Fruit fly (Drosophila melanogaster) whole organism, embryonic: ENCODE results near the gene CG4133.

ENCODE experiments used
- Antp ChIP-seq: fragments of 200-800 bp; sonication (Bioruptor generic); optimal IDR thresholded peaks from 3 replicates; lab custom pipeline; 2016; ENCODE audit warnings: missing biosample characterization, missing genetic modification characterization
- CG10267 ChIP-seq: fragments of 200-800 bp; sonication (Bioruptor generic); optimal IDR thresholded peaks from 2 replicates; lab custom pipeline; 2018; ENCODE audit warnings: missing biosample characterization, mild to moderate bottlenecking, missing genetic modification characterization, moderate library complexity
- CG12299 ChIP-seq: fragments of 200-800 bp; sonication (Bioruptor generic); optimal IDR thresholded peaks from 2 replicates; lab custom pipeline; 2018; ENCODE audit warnings: missing biosample characterization, mild to moderate bottlenecking, missing genetic modification characterization
- CG12659 ChIP-seq: fragments of 200-800 bp; sonication (Bioruptor generic); optimal IDR thresholded peaks from 3 replicates; lab custom pipeline; 2017; ENCODE audit warnings: mild to moderate bottlenecking, missing biosample characterization, missing genetic modification reagents, missing genetic modification characterization
- CG12744 ChIP-seq: fragments of 200-800 bp; sonication (Bioruptor generic); optimal IDR thresholded peaks from 2 replicates; lab custom pipeline; 2016; ENCODE audit warnings: missing biosample characterization, missing genetic modification characterization
- CG13123 ChIP-seq: fragments of 200-800 bp; sonication (Bioruptor generic); optimal IDR thresholded peaks from 2 replicates; lab custom pipeline; 2016; ENCODE audit warnings: missing biosample characterization, missing genetic modification characterization
- CG13296 ChIP-seq: fragments of 200-800 bp; sonication (Bioruptor generic); optimal IDR thresholded peaks from 3 replicates; lab custom pipeline; 2018; ENCODE audit warnings: missing biosample characterization, mild to moderate bottlenecking, missing genetic modification characterization
- CG13775 ChIP-seq: fragments of 200-800 bp; sonication (Bioruptor generic); optimal IDR thresholded peaks from 3 replicates; lab custom pipeline; 2017; ENCODE audit warnings: missing biosample characterization, mild to moderate bottlenecking, missing genetic modification characterization
- CG15269 ChIP-seq: fragments of 200-800 bp; sonication (Bioruptor generic); optimal IDR thresholded peaks from 2 replicates; lab custom pipeline; 2018; ENCODE audit warnings: missing biosample characterization, mild to moderate bottlenecking, missing genetic modification characterization, moderate library complexity
- CG15514 ChIP-seq: fragments of 200-800 bp; sonication (Bioruptor generic); optimal IDR thresholded peaks from 3 replicates; lab custom pipeline; 2017; ENCODE audit warnings: missing biosample characterization, missing genetic modification characterization, mild to moderate bottlenecking, moderate library complexity, missing genetic modification reagents
- CG15696 ChIP-seq: fragments of 200-800 bp; sonication (Bioruptor generic); optimal IDR thresholded peaks from 2 replicates; lab custom pipeline; 2019; ENCODE audit warnings: missing biosample characterization, mild to moderate bottlenecking, missing genetic modification characterization, moderate library complexity
- CG17829 ChIP-seq: fragments of 200-800 bp; optimal IDR thresholded peaks from 2 replicates; lab custom pipeline; 2019; ENCODE audit warnings: missing biosample characterization, mild to moderate bottlenecking, missing genetic modification characterization, moderate library complexity
- CG18599 ChIP-seq: fragments of 200-800 bp; sonication (Bioruptor generic); optimal IDR thresholded peaks from 3 replicates; lab custom pipeline; 2017; ENCODE audit warnings: missing biosample characterization, missing genetic modification characterization, mild to moderate bottlenecking, moderate library complexity, missing genetic modification reagents
- CG18764 ChIP-seq: fragments of 200-800 bp; sonication (Bioruptor generic); optimal IDR thresholded peaks from 3 replicates; lab custom pipeline; 2016; ENCODE audit warnings: missing biosample characterization, missing genetic modification characterization
- CG31224 ChIP-seq: fragments of 200-800 bp; sonication (Bioruptor generic); IDR thresholded peaks from 2 replicates; pipeline ENCODE4 v1.3.6; 2022; ENCODE audit warnings: missing biosample characterization, missing genetic modification characterization
- CG31365 ChIP-seq: fragments of 200-800 bp; sonication (Bioruptor generic); optimal IDR thresholded peaks from 2 replicates; lab custom pipeline; 2018; ENCODE audit warnings: missing biosample characterization, mild to moderate bottlenecking, missing genetic modification characterization
- CG32532 ChIP-seq: fragments of 200-800 bp; sonication (Bioruptor generic); IDR thresholded peaks from 2 replicates; pipeline ENCODE4 v1.3.6; 2022; ENCODE audit warnings: missing biosample characterization, missing genetic modification characterization
- CG32767 ChIP-seq: fragments of 200-800 bp; sonication (Bioruptor generic); IDR thresholded peaks from 2 replicates; pipeline ENCODE4 v1.3.6; 2022; ENCODE audit warnings: missing biosample characterization, missing genetic modification characterization
- CG34224 ChIP-seq: fragments of 200-800 bp; sonication (Bioruptor generic); IDR thresholded peaks from 3 replicates; pipeline ENCODE4 v1.3.6; 2022; ENCODE audit warnings: missing biosample characterization, missing genetic modification characterization; ENCODE audit not compliant: partially characterized antibody
- CG3995 ChIP-seq: fragments of 200-800 bp; sonication (Bioruptor generic); optimal IDR thresholded peaks from 3 replicates; lab custom pipeline; 2016; ENCODE audit warnings: missing biosample characterization, missing genetic modification characterization
- CG4404 ChIP-seq: fragments of 200-800 bp; sonication (Bioruptor generic); IDR thresholded peaks from 2 replicates; pipeline ENCODE4 v1.3.6; 2022; ENCODE audit warnings: missing biosample characterization, missing genetic modification characterization
- CG4424 ChIP-seq: fragments of 200-800 bp; sonication (Bioruptor generic); optimal IDR thresholded peaks from 3 replicates; lab custom pipeline; 2016; ENCODE audit warnings: missing biosample characterization, missing genetic modification characterization
- CG7357 ChIP-seq: fragments of 200-800 bp; sonication (Bioruptor generic); IDR thresholded peaks from 3 replicates; pipeline ENCODE4 v1.3.6; 2022; ENCODE audit warnings: missing biosample characterization, missing genetic modification characterization
- CG7372 ChIP-seq: fragments of 200-800 bp; sonication (Bioruptor generic); IDR thresholded peaks from 2 replicates; pipeline ENCODE4 v1.3.6; 2022; ENCODE audit warnings: missing biosample characterization, missing genetic modification characterization
- CG9437 ChIP-seq: fragments of 200-800 bp; sonication (Bioruptor generic); optimal IDR thresholded peaks from 2 replicates; lab custom pipeline; 2018; ENCODE audit warnings: missing biosample characterization, mild to moderate bottlenecking, missing genetic modification characterization
- Doc3 ChIP-seq: fragments of 200-800 bp; sonication (Bioruptor generic); IDR thresholded peaks from 3 replicates; pipeline ENCODE4 v1.3.6; 2022; ENCODE audit warnings: missing biosample characterization, missing genetic modification characterization; ENCODE audit not compliant: partially characterized antibody
- Elba2 ChIP-seq: fragments of 200-800 bp; sonication (Bioruptor generic); optimal IDR thresholded peaks from 3 replicates; lab custom pipeline; 2016; ENCODE audit warnings: missing biosample characterization, missing genetic modification characterization
- Ets65A ChIP-seq: fragments of 200-800 bp; sonication (Bioruptor generic); peaks from one replicate; lab custom pipeline; 2016; ENCODE audit warnings: missing biosample characterization, missing genetic modification characterization
- HLH4C ChIP-seq: fragments of 200-800 bp; sonication (Bioruptor generic); IDR thresholded peaks from 3 replicates; pipeline ENCODE4 v1.3.6; 2022; ENCODE audit warnings: missing biosample characterization, missing genetic modification characterization; ENCODE audit not compliant: partially characterized antibody
- Hmx ChIP-seq: fragments of 200-800 bp; sonication (Bioruptor generic); optimal IDR thresholded peaks from 2 replicates; lab custom pipeline; 2016; ENCODE audit warnings: missing biosample characterization, missing genetic modification characterization
- Hr51 ChIP-seq, 2 experiments: fragments of 200-800 bp; sonication (Bioruptor generic); optimal IDR thresholded peaks; 2 replicates in 1 of 2; 3 replicates in 1 of 2; lab custom pipeline; 2016 to 2018; ENCODE audit warnings: missing biosample characterization in 2 of 2, missing genetic modification characterization in 2 of 2, mild to moderate bottlenecking in 1 of 2, moderate library complexity in 1 of 2
- Lim3 ChIP-seq: fragments of 200-800 bp; sonication (Bioruptor generic); IDR thresholded peaks from 2 replicates; pipeline ENCODE4 v1.3.6; 2022; ENCODE audit warnings: missing biosample characterization, missing genetic modification characterization
- Med ChIP-seq: fragments of 200-800 bp; sonication (Bioruptor generic); peaks from one replicate; lab custom pipeline; 2016; ENCODE audit warnings: missing biosample characterization, missing genetic modification characterization, mild to moderate bottlenecking, inconsistent platforms, moderate library complexity
- NC2α ChIP-seq: fragments of 200-800 bp; sonication (Bioruptor generic); optimal IDR thresholded peaks from 2 replicates; lab custom pipeline; 2016; ENCODE audit warnings: missing biosample characterization, missing genetic modification characterization
- Nf-YA ChIP-seq: fragments of 200-800 bp; sonication (Bioruptor generic); IDR thresholded peaks from 2 replicates; pipeline ENCODE4 v1.3.6; 2022; ENCODE audit warnings: missing biosample characterization, missing genetic modification characterization
- Poxn ChIP-seq: fragments of 200-800 bp; sonication (Bioruptor generic); IDR thresholded peaks from 2 replicates; pipeline ENCODE4 v1.3.6; 2022; ENCODE audit warnings: missing biosample characterization, missing genetic modification characterization
- ap ChIP-seq: fragments of 200-800 bp; sonication (Bioruptor generic); IDR thresholded peaks from 2 replicates; pipeline ENCODE4 v1.3.6; 2022; ENCODE audit warnings: missing biosample characterization, missing genetic modification characterization
- caup ChIP-seq: fragments of 200-800 bp; sonication (Bioruptor generic); optimal IDR thresholded peaks from 3 replicates; lab custom pipeline; 2017; ENCODE audit warnings: missing biosample characterization, mild to moderate bottlenecking, missing genetic modification characterization, moderate library complexity; ENCODE audit not compliant: severe bottlenecking
- da ChIP-seq: fragments of 200-800 bp; sonication (Bioruptor generic); optimal IDR thresholded peaks from 2 replicates; lab custom pipeline; 2016; ENCODE audit warnings: missing biosample characterization, missing genetic modification characterization
- dimm ChIP-seq: fragments of 200-800 bp; sonication (Bioruptor generic); IDR thresholded peaks from 2 replicates; pipeline ENCODE4 v1.3.6; 2022; ENCODE audit warnings: missing biosample characterization, missing genetic modification characterization
- dm ChIP-seq: fragments of 200-800 bp; sonication (Bioruptor generic); optimal IDR thresholded peaks from 3 replicates; lab custom pipeline; 2016; ENCODE audit warnings: missing biosample characterization, missing genetic modification characterization
- gcm ChIP-seq: fragments of 200-800 bp; sonication (Bioruptor generic); optimal IDR thresholded peaks from 2 replicates; lab custom pipeline; 2019; ENCODE audit warnings: missing biosample characterization, mild to moderate bottlenecking, missing genetic modification characterization, moderate library complexity
- gem ChIP-seq: fragments of 200-800 bp; sonication (Bioruptor generic); optimal IDR thresholded peaks from 2 replicates; lab custom pipeline; 2019; ENCODE audit warnings: missing biosample characterization, mild to moderate bottlenecking, missing genetic modification characterization, moderate library complexity
- her ChIP-seq: fragments of 200-800 bp; sonication (Bioruptor generic); optimal IDR thresholded peaks from 2 replicates; lab custom pipeline; 2016; ENCODE audit warnings: missing biosample characterization, missing genetic modification characterization
- lab ChIP-seq: fragments of 200-800 bp; sonication (Bioruptor generic); optimal IDR thresholded peaks from 3 replicates; lab custom pipeline; 2017; ENCODE audit warnings: missing biosample characterization, missing genetic modification characterization, mild to moderate bottlenecking, moderate library complexity, missing genetic modification reagents
- lbe ChIP-seq: fragments of 200-800 bp; sonication (Bioruptor generic); optimal IDR thresholded peaks from 2 replicates; lab custom pipeline; 2016; ENCODE audit warnings: missing biosample characterization, mild to moderate bottlenecking, missing genetic modification characterization
- pfk ChIP-seq: fragments of 200-800 bp; sonication (Bioruptor generic); optimal IDR thresholded peaks from 2 replicates; lab custom pipeline; 2018; ENCODE audit warnings: missing biosample characterization, mild to moderate bottlenecking, missing genetic modification characterization, moderate library complexity
- slp2 ChIP-seq: fragments of 200-800 bp; sonication (Bioruptor generic); optimal IDR thresholded peaks from 2 replicates; lab custom pipeline; 2016; ENCODE audit warnings: missing biosample characterization, missing genetic modification characterization
- unpg ChIP-seq: fragments of 200-800 bp; sonication (Bioruptor generic); optimal IDR thresholded peaks from 3 replicates; lab custom pipeline; 2018; ENCODE audit warnings: missing biosample characterization, mild to moderate bottlenecking, missing genetic modification characterization, moderate library complexity
- zfh2 ChIP-seq: fragments of 200-800 bp; sonication (Bioruptor generic); optimal IDR thresholded peaks from 2 replicates; lab custom pipeline; 2016; ENCODE audit warnings: missing biosample characterization, missing genetic modification characterization

The CG4133 gene

dm6 chr2L:419620-420184 lies 35.6 kb upstream of the CG4133 start, which contains the start of the genes CG13690 and RpLP1 (continued):
- no peak for TF ChIP-seq Poxn (GFP tag; lab: Robert Waterston, UW)
- peak; percentile 78 for TF ChIP-seq CG12299 (tag; lab: Kevin White, UChicago)
- peak; percentile 73 for TF ChIP-seq unpg (GFP tag; lab: Kevin White, UChicago)
- peak; percentile 91 for TF ChIP-seq CG13775 (GFP tag; lab: Kevin White, UChicago)
- peak; percentile 91 for TF ChIP-seq dm
- TF ChIP-seq CG32532 (GFP tag; lab: Robert Waterston, UW), result peak; percentile 72
- peak; percentile 45 for TF ChIP-seq CG12744 (GFP tag; lab: Kevin White, UChicago)
- TF ChIP-seq Antp (GFP tag; lab: Kevin White, UChicago), result no peak
- peak; percentile 18 for TF ChIP-seq CG18764
- TF ChIP-seq slp2, result peak; percentile 61
- no peak for TF ChIP-seq Elba2 (GFP tag; lab: Kevin White, UChicago)
- TF ChIP-seq CG32767 (GFP tag; lab: Robert Waterston, UW), result peak; percentile 56; the same call in 1 of the 2 replicates
- no peak for TF ChIP-seq Hmx (GFP tag; lab: Kevin White, UChicago)
- peak; percentile 24; the same call in 1 of the 2 replicates for TF ChIP-seq ap (GFP tag; lab: Robert Waterston, UW)
- peak; percentile 72 for TF ChIP-seq CG15269
- no peak for TF ChIP-seq NC2α (GFP tag; lab: Kevin White, UChicago)
- TF ChIP-seq da (GFP tag; lab: Kevin White, UChicago), result peak; percentile 32
- peak; percentile 44 for TF ChIP-seq CG3995 (GFP tag; lab: Kevin White, UChicago)
- peak; percentile 92 for TF ChIP-seq CG12659
- peak; percentile 58 for TF ChIP-seq pfk (GFP tag; lab: Kevin White, UChicago)
- no peak for TF ChIP-seq Nf-YA (GFP tag; lab: Robert Waterston, UW)
- TF ChIP-seq gcm (GFP tag; lab: Kevin White, UChicago), result peak; percentile 80
- no peak for TF ChIP-seq CG4404 (GFP tag; lab: Robert Waterston, UW)
- peak; percentile 29 for TF ChIP-seq CG15696 (tag; lab: Kevin White, UChicago)
- peak; percentile 66 for TF ChIP-seq her
- no peak for TF ChIP-seq CG13123 (GFP tag; lab: Kevin White, UChicago)
- peak; percentile 88 for TF ChIP-seq CG15514 (GFP tag; lab: Kevin White, UChicago)
- TF ChIP-seq CG7357 (GFP tag; lab: Robert Waterston, UW), result no peak
- peak; percentile 78 for TF ChIP-seq lbe (GFP tag; lab: Kevin White, UChicago)
- peak; percentile 95 for TF ChIP-seq Ets65A (GFP tag; lab: Kevin White, UChicago)
- peak; percentile 65 for TF ChIP-seq gem (tag; lab: Kevin White, UChicago)
- TF ChIP-seq CG31365 (tag; lab: Kevin White, UChicago), result peak; percentile 72
- peak; percentile 67 for TF ChIP-seq CG4424 (GFP tag; lab: Kevin White, UChicago)
- no peak for TF ChIP-seq Doc3
- TF ChIP-seq caup (GFP tag; lab: Kevin White, UChicago), result peak; percentile 91
- peak; percentile 82 for TF ChIP-seq CG18599 (GFP tag; lab: Kevin White, UChicago)
- peak; percentile 87 for TF ChIP-seq CG13296 (GFP tag; lab: Kevin White, UChicago)
- TF ChIP-seq CG17829 (tag; lab: Kevin White, UChicago), result peak; percentile 78
- no peak for TF ChIP-seq CG31224 (GFP tag; lab: Robert Waterston, UW)
- TF ChIP-seq Lim3, result no peak
- no peak for TF ChIP-seq HLH4C
- TF ChIP-seq dimm (GFP tag; lab: Robert Waterston, UW), result no peak
- peak; percentile 92 for TF ChIP-seq lab (GFP tag; lab: Kevin White, UChicago)
- peak; percentile 36; the same call in 1 of the 2 replicates for TF ChIP-seq CG7372 (GFP tag; lab: Robert Waterston, UW)
- peak; percentile 86 for TF ChIP-seq CG10267 (tag; lab: Kevin White, UChicago)
- no peak for TF ChIP-seq CG34224 (GFP tag; lab: Robert Waterston, UW)
- peak; percentile 96 for TF ChIP-seq Med (GFP tag; lab: Kevin White, UChicago)
- peak; percentile 51 for TF ChIP-seq zfh2 (GFP tag; lab: Kevin White, UChicago)
- peak; percentile 39 to 72 for TF ChIP-seq Hr51 (GFP tag; optimal IDR thresholded peaks at IDR 0.05; lab: Kevin White, UChicago)
- TF ChIP-seq CG9437 (GFP tag; lab: Kevin White, UChicago), result peak; percentile 97
